Worm (Caenorhabditis elegans) whole organism, L1 larva: ENCODE results near the gene T26C5.2.

Experiments
- C16A3.4 ChIP-seq: fragments of 150-350 bp; optimal IDR thresholded peaks from 2 replicates; lab custom pipeline; 2014; ENCODE audit warnings: missing biosample characterization, missing genetic modification characterization
- C34B4.2 ChIP-seq: sonication (generic microtip); optimal IDR thresholded peaks from 2 replicates; lab custom pipeline; 2017; ENCODE audit warnings: mild to moderate bottlenecking, missing genetic modification characterization, missing compliant biosample characterization
- F16B12.6 ChIP-seq: fragments of 150-350 bp; optimal IDR thresholded peaks from 2 replicates; lab custom pipeline; 2014; ENCODE audit warnings: missing biosample characterization, missing genetic modification characterization
- Y116A8C.19 ChIP-seq: sonication (generic microtip); optimal IDR thresholded peaks from 2 replicates; lab custom pipeline; 2016; ENCODE audit warnings: missing compliant biosample characterization, missing genetic modification characterization, borderline replicate concordance
- alr-1 ChIP-seq: fragments of 200-800 bp; sonication (Bioruptor generic); optimal IDR thresholded peaks from 2 replicates; lab custom pipeline; 2018; ENCODE audit warnings: borderline replicate concordance, mild to moderate bottlenecking, missing genetic modification characterization, missing compliant biosample characterization
- aly-2 ChIP-seq: fragments of 150-350 bp; optimal IDR thresholded peaks from 2 replicates; lab custom pipeline; 2014; ENCODE audit warnings: missing biosample characterization, missing genetic modification characterization
- ama-1 ChIP-seq: fragments of 150-350 bp; optimal IDR thresholded peaks from 2 replicates; lab custom pipeline; 2014
- ceh-63 ChIP-seq: fragments of 200-800 bp; sonication (Bioruptor generic); optimal IDR thresholded peaks from 2 replicates; lab custom pipeline; 2018; ENCODE audit warnings: mild to moderate bottlenecking, missing genetic modification characterization, missing compliant biosample characterization
- ceh-82 ChIP-seq, 3 experiments: fragments of 150-350 bp in 1 of 3; sonication (generic microtip) in 2 of 3; optimal IDR thresholded peaks; 2 replicates each; lab custom pipeline; 2014 to 2017; ENCODE audit warnings: missing biosample characterization in 3 of 3, missing genetic modification characterization in 3 of 3
- ceh-88 ChIP-seq: fragments of 200-800 bp; sonication (Bioruptor generic); IDR thresholded peaks from 2 replicates; pipeline ENCODE4 v1.3.6; 2022; ENCODE audit warnings: missing genetic modification characterization, missing compliant biosample characterization
- ces-1 ChIP-seq: fragments of 150-350 bp; optimal IDR thresholded peaks from 2 replicates; lab custom pipeline; 2014; ENCODE audit warnings: missing biosample characterization, missing genetic modification reagents, missing genetic modification characterization
- dpl-1 ChIP-seq, 3 experiments: fragments of 150-350 bp in 2 of 3; sonication (generic microtip) in 1 of 3; optimal IDR thresholded peaks; 2 replicates each; lab custom pipeline; 2014 to 2017; ENCODE audit warnings: missing biosample characterization in 3 of 3, missing genetic modification characterization in 3 of 3, missing genetic modification reagents in 3 of 3
- efl-1 ChIP-seq, 4 experiments: fragments of 150-350 bp; optimal IDR thresholded peaks in 3 of 4; peaks in 1 of 4; 1 replicate in 1 of 4; 2 replicates in 3 of 4; lab custom pipeline; 2014; ENCODE audit warnings: missing biosample characterization in 2 of 4, missing genetic modification characterization in 2 of 4, missing genetic modification reagents in 2 of 4
- efl-3 ChIP-seq: fragments of 200-800 bp; sonication (Bioruptor generic); optimal IDR thresholded peaks from 2 replicates; lab custom pipeline; 2018; ENCODE audit warnings: mild to moderate bottlenecking, missing genetic modification characterization, missing compliant biosample characterization
- egl-13 ChIP-seq: sonication (generic microtip); optimal IDR thresholded peaks from 2 replicates; lab custom pipeline; 2016; ENCODE audit warnings: missing genotype, missing genetic modification reagents, missing genetic modification characterization, missing compliant biosample characterization
- egl-27 ChIP-seq, 2 experiments: fragments of 150-350 bp in 1 of 2; sonication (generic microtip); optimal IDR thresholded peaks; 3 replicates each; lab custom pipeline; 2017 to 2018; ENCODE audit warnings: missing biosample characterization in 2 of 2, missing genetic modification characterization in 2 of 2, missing genetic modification reagents in 2 of 2
- elt-3 ChIP-seq, 6 experiments: fragments of 150-350 bp in 1 of 6; sonication (generic microtip); optimal IDR thresholded peaks; 2 replicates each; lab custom pipeline; 2017 to 2018; ENCODE audit warnings: missing biosample characterization in 6 of 6, missing genetic modification characterization in 6 of 6, inconsistent platforms in 1 of 6
- fkh-10 ChIP-seq: sonication (generic microtip); optimal IDR thresholded peaks from 2 replicates; lab custom pipeline; 2017; ENCODE audit warnings: missing biosample characterization, missing genetic modification reagents, missing genetic modification characterization
- fkh-4 ChIP-seq: sonication (generic microtip); optimal IDR thresholded peaks from 2 replicates; lab custom pipeline; 2016; ENCODE audit warnings: missing compliant biosample characterization, missing genetic modification characterization, borderline replicate concordance
- fkh-8 ChIP-seq: sonication (generic microtip); optimal IDR thresholded peaks from 2 replicates; lab custom pipeline; 2016; ENCODE audit warnings: mild to moderate bottlenecking, missing genetic modification characterization, missing compliant biosample characterization
- fos-1 ChIP-seq: fragments of 150-350 bp; optimal IDR thresholded peaks from 2 replicates; lab custom pipeline; 2014; ENCODE audit warnings: missing biosample characterization, missing genetic modification characterization
- grh-1 ChIP-seq: fragments of 200-800 bp; sonication (Bioruptor generic); IDR thresholded peaks from 2 replicates; pipeline ENCODE4 v1.3.6; 2022; ENCODE audit warnings: missing genetic modification reagents, missing genetic modification characterization, missing compliant biosample characterization
- hlh-17 ChIP-seq: fragments of 200-800 bp; sonication (Bioruptor generic); optimal IDR thresholded peaks from 2 replicates; lab custom pipeline; 2018; ENCODE audit warnings: missing genetic modification characterization, mild to moderate bottlenecking, missing compliant biosample characterization, moderate library complexity, borderline replicate concordance
- hpl-2 ChIP-seq: fragments of 150-350 bp; optimal IDR thresholded peaks from 2 replicates; lab custom pipeline; 2014; ENCODE audit warnings: missing biosample characterization, missing genetic modification reagents, missing genetic modification characterization
- irx-1 ChIP-seq: sonication (generic microtip); optimal IDR thresholded peaks from 2 replicates; lab custom pipeline; 2016; ENCODE audit warnings: missing genetic modification characterization, missing compliant biosample characterization
- isw-1 ChIP-seq: fragments of 200-800 bp; sonication (Bioruptor generic); IDR thresholded peaks from 2 replicates; pipeline ENCODE4 v1.3.6; 2022; ENCODE audit warnings: missing genetic modification characterization, missing compliant biosample characterization
- jun-1 ChIP-seq: fragments of 150-350 bp; optimal IDR thresholded peaks from 2 replicates; lab custom pipeline; 2014; ENCODE audit warnings: missing biosample characterization, missing genetic modification reagents, missing genetic modification characterization
- lin-14 ChIP-seq: fragments of 200-800 bp; sonication (Bioruptor generic); optimal IDR thresholded peaks from 2 replicates; lab custom pipeline; 2018; ENCODE audit warnings: mild to moderate bottlenecking, missing genetic modification characterization, moderate library complexity, missing compliant biosample characterization
- lin-15B ChIP-seq: fragments of 150-350 bp; sonication (generic microtip); optimal IDR thresholded peaks from 3 replicates; lab custom pipeline; 2014; ENCODE audit warnings: missing biosample characterization, missing genetic modification characterization
- lin-35 ChIP-seq, 2 experiments: fragments of 150-350 bp; optimal IDR thresholded peaks; 2 replicates each; lab custom pipeline; 2014; ENCODE audit warnings: missing biosample characterization in 2 of 2, missing genetic modification characterization in 2 of 2, missing genetic modification reagents in 2 of 2
- lir-3 ChIP-seq: sonication (generic microtip); optimal IDR thresholded peaks from 2 replicates; lab custom pipeline; 2016; ENCODE audit warnings: mild to moderate bottlenecking, missing genetic modification characterization, moderate library complexity, missing compliant biosample characterization; ENCODE audit not compliant: poor library complexity
- mab-9 ChIP-seq: fragments of 200-800 bp; sonication (Bioruptor generic); IDR thresholded peaks from 2 replicates; pipeline ENCODE4 v1.3.6; 2022; ENCODE audit warnings: missing genetic modification reagents, missing genetic modification characterization, missing compliant biosample characterization
- mdl-1 ChIP-seq, 2 experiments: fragments of 150-350 bp; optimal IDR thresholded peaks; 2 replicates each; lab custom pipeline; 2014 to 2017; ENCODE audit warnings: missing biosample characterization in 2 of 2, missing genetic modification characterization in 2 of 2, inconsistent platforms in 1 of 2
- mef-2 ChIP-seq: fragments of 150-350 bp; optimal IDR thresholded peaks from 2 replicates; lab custom pipeline; 2014; ENCODE audit warnings: missing biosample characterization, missing genetic modification characterization
- mep-1 ChIP-seq: fragments of 150-350 bp; optimal IDR thresholded peaks from 2 replicates; lab custom pipeline; 2014; ENCODE audit warnings: missing biosample characterization, missing genetic modification characterization
- nhr-12 ChIP-seq: sonication (generic microtip); optimal IDR thresholded peaks from 2 replicates; lab custom pipeline; 2017; ENCODE audit warnings: missing biosample characterization, missing genetic modification characterization
- nhr-237 ChIP-seq: fragments of 150-350 bp; optimal IDR thresholded peaks from 2 replicates; lab custom pipeline; 2014; ENCODE audit warnings: missing biosample characterization, missing genetic modification characterization
- nhr-47 ChIP-seq: sonication (generic microtip); optimal IDR thresholded peaks from 2 replicates; lab custom pipeline; 2016; ENCODE audit warnings: mild to moderate bottlenecking, missing genetic modification characterization, moderate library complexity, missing compliant biosample characterization
- nhr-71 ChIP-seq: sonication (generic microtip); optimal IDR thresholded peaks from 2 replicates; lab custom pipeline; 2016; ENCODE audit warnings: mild to moderate bottlenecking, missing genetic modification characterization, moderate library complexity, missing compliant biosample characterization
- nhr-76 ChIP-seq: sonication (generic microtip); optimal IDR thresholded peaks from 2 replicates; lab custom pipeline; 2017; ENCODE audit warnings: missing biosample characterization, missing genetic modification characterization
- nhr-77 ChIP-seq: fragments of 150-350 bp; optimal IDR thresholded peaks from 2 replicates; lab custom pipeline; 2014; ENCODE audit warnings: missing biosample characterization, missing genetic modification characterization
- nhr-84 ChIP-seq: sonication (generic microtip); optimal IDR thresholded peaks from 2 replicates; lab custom pipeline; 2017; ENCODE audit warnings: missing biosample characterization, missing genetic modification characterization
- nhr-85 ChIP-seq: sonication (generic microtip); peaks from one replicate; lab custom pipeline; 2016; ENCODE audit warnings: missing genetic modification characterization, inconsistent platforms, missing compliant biosample characterization
- pax-3 ChIP-seq: fragments of 200-800 bp; sonication (Bioruptor generic); optimal IDR thresholded peaks from 2 replicates; lab custom pipeline; 2018; ENCODE audit warnings: mild to moderate bottlenecking, missing genetic modification characterization, moderate library complexity, missing compliant biosample characterization
- pqm-1 ChIP-seq: sonication (generic microtip); optimal IDR thresholded peaks from 3 replicates; lab custom pipeline; 2017; ENCODE audit warnings: missing biosample characterization, missing genetic modification characterization
- rnt-1 ChIP-seq: sonication (generic microtip); optimal IDR thresholded peaks from 2 replicates; lab custom pipeline; 2016; ENCODE audit warnings: mild to moderate bottlenecking, missing genetic modification characterization, moderate library complexity, missing compliant biosample characterization
- skn-1 ChIP-seq: fragments of 150-350 bp; optimal IDR thresholded peaks from 2 replicates; lab custom pipeline; 2014; ENCODE audit warnings: missing biosample characterization, missing genetic modification characterization
- sox-4 ChIP-seq: sonication (generic microtip); optimal IDR thresholded peaks from 2 replicates; lab custom pipeline; 2016; ENCODE audit warnings: missing genetic modification characterization, missing compliant biosample characterization
- tbx-2 ChIP-seq: sonication (generic microtip); optimal IDR thresholded peaks from 2 replicates; lab custom pipeline; 2016; ENCODE audit warnings: missing genetic modification characterization, missing compliant biosample characterization
- vab-15 ChIP-seq: sonication (generic microtip); optimal IDR thresholded peaks from 2 replicates; lab custom pipeline; 2017; ENCODE audit warnings: missing genotype, mild to moderate bottlenecking, missing genetic modification characterization, missing compliant biosample characterization
- xbp-1 ChIP-seq: sonication (generic microtip); optimal IDR thresholded peaks from 2 replicates; lab custom pipeline; 2016; ENCODE audit warnings: missing genetic modification characterization, missing compliant biosample characterization
- zag-1 ChIP-seq: fragments of 150-350 bp; optimal IDR thresholded peaks from 2 replicates; lab custom pipeline; 2014; ENCODE audit warnings: missing biosample characterization, missing genetic modification characterization
- ztf-11 ChIP-seq, 2 experiments: sonication (generic microtip); optimal IDR thresholded peaks; 2 replicates each; lab custom pipeline; 2016 to 2017; ENCODE audit warnings: missing genetic modification characterization in 2 of 2, missing biosample characterization in 1 of 2, missing compliant biosample characterization in 1 of 2

Gene T26C5.2

ce11 chrII:9281595-9281994 is 48.6 kb downstream of the T26C5.2 start (continued):
- TF ChIP-seq nhr-47 (tag; lab: Kevin White, UChicago): peak; percentile 4
- TF ChIP-seq nhr-77 (tag; lab: Kevin White, UChicago): peak; percentile 40
- peak; percentile 92 for TF ChIP-seq lin-14 (GFP tag; lab: Kevin White, UChicago)
- no peak for TF ChIP-seq lin-35 (GFP tag; optimal IDR thresholded peaks at IDR 0.05; lab: Kevin White, UChicago)
- no peak for TF ChIP-seq nhr-12 (tag; lab: Kevin White, UChicago)
- no peak for TF ChIP-seq xbp-1 (tag; lab: Kevin White, UChicago)
- no peak for TF ChIP-seq sox-4 (tag; lab: Kevin White, UChicago)
- no peak for TF ChIP-seq fkh-8
- TF ChIP-seq alr-1 (tag; lab: Kevin White, UChicago): no peak
- no peak for TF ChIP-seq fkh-10 (GFP tag; lab: Kevin White, UChicago)
- TF ChIP-seq lin-15B (tag; lab: Kevin White, UChicago): no peak
- no peak for TF ChIP-seq nhr-71 (tag; lab: Kevin White, UChicago)
- no peak for TF ChIP-seq vab-15 (tag; lab: Kevin White, UChicago)
- no peak for TF ChIP-seq lir-3 (tag; lab: Kevin White, UChicago)
- TF ChIP-seq C34B4.2: no peak
- no peak for TF ChIP-seq ceh-88 (GFP tag; lab: Robert Waterston, UW)
- no peak for TF ChIP-seq fkh-4 (tag; lab: Kevin White, UChicago)
- no peak for TF ChIP-seq egl-27 (tag; optimal IDR thresholded peaks at IDR 0.05; lab: Kevin White, UChicago)
- TF ChIP-seq zag-1 (tag; lab: Kevin White, UChicago): no peak
- TF ChIP-seq efl-3: no peak
- no peak for TF ChIP-seq mab-9 (GFP tag; lab: Robert Waterston, UW)
- TF ChIP-seq efl-1 (optimal IDR thresholded peaks at IDR 0.05; lab: Kevin White, UChicago): peak in 1 of 2 experiments; percentile 20
- TF ChIP-seq efl-1 (GFP tag; optimal IDR thresholded peaks at IDR 0.05 in 1 of 2; lab: Kevin White, UChicago): no peak
- no peak for TF ChIP-seq egl-13
- TF ChIP-seq nhr-84 (tag; lab: Kevin White, UChicago): no peak
- no peak for TF ChIP-seq ztf-11 (tag; optimal IDR thresholded peaks at IDR 0.05; lab: Kevin White, UChicago)
- peak in 1 of 3 experiments; percentile 3 for TF ChIP-seq dpl-1 (GFP tag; optimal IDR thresholded peaks at IDR 0.05; lab: Kevin White, UChicago)
- peak; percentile 36 for TF ChIP-seq rnt-1 (tag; lab: Kevin White, UChicago)
- TF ChIP-seq fos-1 (tag; lab: Kevin White, UChicago): no peak
- TF ChIP-seq mep-1 (tag; lab: Kevin White, UChicago): peak; percentile 57
- no peak for TF ChIP-seq ceh-63 (GFP tag; lab: Kevin White, UChicago)
- no peak for TF ChIP-seq pqm-1 (tag; lab: Kevin White, UChicago)
- no peak for TF ChIP-seq hpl-2 (GFP tag; lab: Kevin White, UChicago)
- TF ChIP-seq F16B12.6 (tag; lab: Kevin White, UChicago): no peak
- peak in 2 of 3 experiments; percentile 10 to 61 for TF ChIP-seq ceh-82 (tag; optimal IDR thresholded peaks at IDR 0.05; lab: Kevin White, UChicago)
- TF ChIP-seq aly-2: no peak
- peak; percentile 50 for TF ChIP-seq nhr-85 (tag; lab: Kevin White, UChicago)
- TF ChIP-seq nhr-76 (tag; lab: Kevin White, UChicago): no peak
- no peak for TF ChIP-seq hlh-17 (GFP tag; lab: Kevin White, UChicago)
- no peak for TF ChIP-seq tbx-2
- no peak for TF ChIP-seq pax-3
- no peak for TF ChIP-seq isw-1 (GFP tag; lab: Robert Waterston, UW)
- no peak for TF ChIP-seq ces-1 (GFP tag; lab: Kevin White, UChicago)
- TF ChIP-seq ama-1: no peak
- no peak for TF ChIP-seq mef-2 (tag; lab: Kevin White, UChicago)
- no peak for TF ChIP-seq nhr-237 (tag; lab: Kevin White, UChicago)
- no peak for TF ChIP-seq jun-1 (tag; lab: Kevin White, UChicago)
- TF ChIP-seq grh-1 (GFP tag; lab: Robert Waterston, UW): no peak
- TF ChIP-seq Y116A8C.19 (tag; lab: Kevin White, UChicago): no peak
- peak; percentile 68 for TF ChIP-seq skn-1 (tag; lab: Kevin White, UChicago)
- TF ChIP-seq irx-1 (tag; lab: Kevin White, UChicago): no peak
- no peak for TF ChIP-seq C16A3.4
- TF ChIP-seq mdl-1 (tag; optimal IDR thresholded peaks at IDR 0.05; lab: Kevin White, UChicago): no peak
- peak in 1 of 6 experiments; percentile 23 for TF ChIP-seq elt-3 (tag; optimal IDR thresholded peaks at IDR 0.05; lab: Kevin White, UChicago)
